Fruit fly (Drosophila melanogaster): ENCODE measurements around the gene CG12480.

Gene CG12480

dm6 chrX:14208426-14209208, 39.2 kb downstream of the CG12480 start (continued):
- TF ChIP-seq Ssrp (tag; optimal IDR thresholded peaks at IDR 0.05) (peak; percentile 57), NfI (GFP tag; optimal IDR thresholded peaks at IDR 0.05) (peak; percentile 50), E2f1 (GFP tag; IDR thresholded peaks at IDR 0.05) (peak; percentile 29; the same call in 1 of the 2 replicates), Blimp-1 (GFP tag; optimal IDR thresholded peaks at IDR 0.05) (peak; percentile 77), org-1 (GFP tag; optimal IDR thresholded peaks at IDR 0.05) (peak; percentile 27), CG31441 (GFP tag; IDR thresholded peaks at IDR 0.05) (peak; percentile 76), row (GFP tag; IDR thresholded peaks at IDR 0.05) (peak; percentile 17; the same call in 1 of the 3 replicates), Hr51 (GFP tag; optimal IDR thresholded peaks at IDR 0.05) (peak in 1 of 2 experiments; percentile 75), CG17361 (GFP tag; IDR thresholded peaks at IDR 0.05) (peak; percentile 61), CG1647 (GFP tag; optimal IDR thresholded peaks at IDR 0.05) (no peak), CG1792 (GFP tag; optimal IDR thresholded peaks at IDR 0.05) (no peak), CG14860 (GFP tag; IDR thresholded peaks at IDR 0.05; ENCODE audit: partially characterized antibody) (no peak), salm (tag; optimal IDR thresholded peaks at IDR 0.05) (peak; percentile 48), ro (GFP tag; IDR thresholded peaks at IDR 0.05) (no peak), MESR4 (GFP tag; optimal IDR thresholded peaks at IDR 0.05) (no peak), emc (GFP tag; optimal IDR thresholded peaks at IDR 0.05) (no peak), trem (tag; optimal IDR thresholded peaks at IDR 0.05) (peak; percentile 47), CG10979 (tag; optimal IDR thresholded peaks at IDR 0.05) (peak; percentile 86), sim (GFP tag; IDR thresholded peaks at IDR 0.05) (peak; percentile 49; the same call in 1 of the 2 replicates), CG10462 (GFP tag; optimal IDR thresholded peaks at IDR 0.05) (no peak), scrt (GFP tag; optimal IDR thresholded peaks at IDR 0.05) (peak; percentile 67), chinmo (GFP tag; IDR thresholded peaks at IDR 0.05; ENCODE audit: partially characterized antibody) (peak; percentile 54; the same call in 1 of the 4 replicates), CG12219 (GFP tag; optimal IDR thresholded peaks at IDR 0.05) (peak; percentile 68), CG3995 (GFP tag; optimal IDR thresholded peaks at IDR 0.05) (no peak), CG12942 (GFP tag; optimal IDR thresholded peaks at IDR 0.05) (no peak), CG34224 (GFP tag; IDR thresholded peaks at IDR 0.05; ENCODE audit: partially characterized antibody) (peak; percentile 41; the same call in 1 of the 3 replicates), CG8281 (tag; optimal IDR thresholded peaks at IDR 0.05) (peak; percentile 45), zen (tag; optimal IDR thresholded peaks at IDR 0.05) (peak; percentile 19), lilli (GFP tag; optimal IDR thresholded peaks at IDR 0.05) (peak; percentile 33), CG11398 (GFP tag; optimal IDR thresholded peaks at IDR 0.05) (peak; percentile 9), zfh1 (GFP tag; IDR thresholded peaks at IDR 0.05) (peak; percentile 60; the same call in 2 of the 3 replicates), CG8478 (optimal IDR thresholded peaks at IDR 0.05) (no peak), ac (GFP tag; optimal IDR thresholded peaks at IDR 0.05) (peak; percentile 22), onecut (GFP tag; IDR thresholded peaks at IDR 0.05) (peak; percentile 74), stc (GFP tag; IDR thresholded peaks at IDR 0.05) (peak; percentile 68), CG9609 (GFP tag; optimal IDR thresholded peaks at IDR 0.05) (peak; percentile 22), CG1602 (GFP tag; optimal IDR thresholded peaks at IDR 0.05) (peak; percentile 40), bcd (GFP tag; optimal IDR thresholded peaks at IDR 0.05) (peak; percentile 50), dpn (GFP tag; optimal IDR thresholded peaks at IDR 0.05) (peak; percentile 30 to 54), CG7357 (GFP tag; IDR thresholded peaks at IDR 0.05) (no peak), ind (GFP tag; optimal IDR thresholded peaks at IDR 0.05) (peak; percentile 46), bab2 (GFP tag; optimal IDR thresholded peaks at IDR 0.05) (no peak), Camta (GFP tag; optimal IDR thresholded peaks at IDR 0.05) (peak; percentile 5), stwl (tag; optimal IDR thresholded peaks at IDR 0.05) (peak; percentile 20), jing (GFP tag; optimal IDR thresholded peaks at IDR 0.05) (peak; percentile 12), CG4282 (GFP tag; optimal IDR thresholded peaks at IDR 0.05) (no peak), tgo (GFP tag; IDR thresholded peaks at IDR 0.05) (0 out of 3 replicates have a peak, but pooled peaks have one; percentile 31), Vsx1 (GFP tag; optimal IDR thresholded peaks at IDR 0.05) (peak; percentile 23), CG2678 (tag; optimal IDR thresholded peaks at IDR 0.05) (peak; percentile 76)
